Worm (Caenorhabditis elegans): ENCODE measurements around the gene chil-19.

Gene chil-19

ce11 chrII:9438227-9438626 is 16.0 kb downstream of the chil-19 start, which contains the start of gene chil-13:
Gene chil-13 (minus strand): TSS chrII:9438327.
- TF ChIP-seq ztf-23 (GFP tag; IDR thresholded peaks at IDR 0.05): no peak
- no peak for TF ChIP-seq T22C8.4 (GFP tag; IDR thresholded peaks at IDR 0.05)
- TF ChIP-seq tab-1 (GFP tag; IDR thresholded peaks at IDR 0.05): no peak
- no peak for TF ChIP-seq flt-1 (GFP tag; IDR thresholded peaks at IDR 0.05)
- no peak for TF ChIP-seq ref-1 (GFP tag; conservative IDR thresholded peaks at IDR 0.05)
- TF ChIP-seq med-1 (GFP tag; optimal IDR thresholded peaks at IDR 0.05; ENCODE audit: insufficient read depth): no peak
- no peak for TF ChIP-seq ztf-29 (GFP tag; IDR thresholded peaks at IDR 0.05)
- no peak for TF ChIP-seq cog-1 (tag; optimal IDR thresholded peaks at IDR 0.05)
- no peak for TF ChIP-seq klf-2 (GFP tag; conservative IDR thresholded peaks at IDR 0.05)

- TF ChIP-seq ref-1 (GFP tag; conservative IDR thresholded peaks at IDR 0.05) (no peak), ztf-23 (GFP tag; IDR thresholded peaks at IDR 0.05) (no peak)
Measured at ce11 chrII:9436009-9436408, 18.2 kb downstream of the chil-19 start, which contains the start of gene kin-16. Gene kin-16 (minus strand): TSS chrII:9436109.

ce11 chrII:9433609-9434008 is 20.6 kb downstream of the chil-19 start, which contains the start of gene kin-15:
Gene kin-15 (minus strand): TSS chrII:9433709.
- no peak for TF ChIP-seq cog-1 (tag; optimal IDR thresholded peaks at IDR 0.05)
- TF ChIP-seq med-1 (GFP tag; optimal IDR thresholded peaks at IDR 0.05; ENCODE audit: insufficient read depth): no peak
- no peak for TF ChIP-seq ref-1 (GFP tag; conservative IDR thresholded peaks at IDR 0.05)
- TF ChIP-seq T22C8.4 (GFP tag; IDR thresholded peaks at IDR 0.05): no peak
- TF ChIP-seq klf-2 (GFP tag; conservative IDR thresholded peaks at IDR 0.05): no peak
- TF ChIP-seq ztf-29 (GFP tag; IDR thresholded peaks at IDR 0.05): no peak
- TF ChIP-seq ztf-23 (GFP tag; IDR thresholded peaks at IDR 0.05): no peak
- TF ChIP-seq flt-1 (GFP tag; IDR thresholded peaks at IDR 0.05): no peak
- no peak for TF ChIP-seq tab-1 (GFP tag; IDR thresholded peaks at IDR 0.05)

ce11 chrII:9431119-9431518 is 23.1 kb downstream of the chil-19 start:
- no peak for TF ChIP-seq cog-1 (tag; optimal IDR thresholded peaks at IDR 0.05)

ce11 chrII:9427644-9428043 is 26.6 kb downstream of the chil-19 start, which contains the start of gene M176.5:
Gene M176.5 (minus strand): TSS chrII:9427744.
- no peak for TF ChIP-seq ztf-23 (GFP tag; IDR thresholded peaks at IDR 0.05)

- TF ChIP-seq flt-1 (GFP tag; IDR thresholded peaks at IDR 0.05): no peak
- no peak for TF ChIP-seq ztf-29 (GFP tag; IDR thresholded peaks at IDR 0.05)
- no peak for TF ChIP-seq T22C8.4 (GFP tag; IDR thresholded peaks at IDR 0.05)
- TF ChIP-seq cog-1 (tag; optimal IDR thresholded peaks at IDR 0.05): no peak
- no peak for TF ChIP-seq ztf-23 (GFP tag; IDR thresholded peaks at IDR 0.05)
- no peak for TF ChIP-seq tab-1 (GFP tag; IDR thresholded peaks at IDR 0.05)
- no peak for TF ChIP-seq klf-2 (GFP tag; conservative IDR thresholded peaks at IDR 0.05)
- TF ChIP-seq med-1 (GFP tag; optimal IDR thresholded peaks at IDR 0.05; ENCODE audit: insufficient read depth): no peak
- no peak for TF ChIP-seq ref-1 (GFP tag; conservative IDR thresholded peaks at IDR 0.05)
Measured at ce11 chrII:9426076-9426475, 28.1 kb downstream of the chil-19 start, which contains the start of gene M176.10. Gene M176.10 (minus strand): TSS chrII:9426176.

ce11 chrII:9421969-9422368 is 32.2 kb downstream of the chil-19 start, which contains the start of gene M176.11:
Gene M176.11 (plus strand): TSS chrII:9422269.
- no peak for TF ChIP-seq cog-1 (tag; optimal IDR thresholded peaks at IDR 0.05)
- TF ChIP-seq flt-1 (GFP tag; IDR thresholded peaks at IDR 0.05): no peak
- TF ChIP-seq ztf-29 (GFP tag; IDR thresholded peaks at IDR 0.05): no peak
- TF ChIP-seq klf-2 (GFP tag; conservative IDR thresholded peaks at IDR 0.05): no peak
- no peak for TF ChIP-seq ref-1 (GFP tag; conservative IDR thresholded peaks at IDR 0.05)
- TF ChIP-seq T22C8.4 (GFP tag; IDR thresholded peaks at IDR 0.05): no peak
- TF ChIP-seq med-1 (GFP tag; optimal IDR thresholded peaks at IDR 0.05; ENCODE audit: insufficient read depth): no peak
- no peak for TF ChIP-seq tab-1 (GFP tag; IDR thresholded peaks at IDR 0.05)
- no peak for TF ChIP-seq ztf-23 (GFP tag; IDR thresholded peaks at IDR 0.05)

ce11 chrII:9418843-9419532 is 35.2 kb downstream of the chil-19 start:
- TF ChIP-seq ref-1 (GFP tag; conservative IDR thresholded peaks at IDR 0.05): no peak
- TF ChIP-seq cog-1 (tag; optimal IDR thresholded peaks at IDR 0.05): no peak
- no peak for TF ChIP-seq klf-2 (GFP tag; conservative IDR thresholded peaks at IDR 0.05)
- TF ChIP-seq med-1 (GFP tag; optimal IDR thresholded peaks at IDR 0.05; ENCODE audit: insufficient read depth): no peak

- TF ChIP-seq tab-1 (GFP tag; IDR thresholded peaks at IDR 0.05) (no peak), ztf-23 (GFP tag; IDR thresholded peaks at IDR 0.05) (no peak), cog-1 (tag; optimal IDR thresholded peaks at IDR 0.05) (no peak), ztf-29 (GFP tag; IDR thresholded peaks at IDR 0.05) (no peak), klf-2 (GFP tag; conservative IDR thresholded peaks at IDR 0.05) (no peak), flt-1 (GFP tag; IDR thresholded peaks at IDR 0.05) (no peak), med-1 (GFP tag; optimal IDR thresholded peaks at IDR 0.05; ENCODE audit: insufficient read depth) (no peak), T22C8.4 (GFP tag; IDR thresholded peaks at IDR 0.05) (no peak), ref-1 (GFP tag; conservative IDR thresholded peaks at IDR 0.05) (no peak)
Measured at ce11 chrII:9418065-9418567, 36.1 kb downstream of the chil-19 start, which contains the start of the genes M176.4 and M176.16. Gene M176.4 (plus strand): TSS chrII:9418365. Gene M176.16 (plus strand): TSS chrII:9418517.

Measured in whole organism, midembryonic.